Worm (Caenorhabditis elegans) whole organism, L4 larva: Measurements from ENCODE around the gene F23F12.12.

Experiments used
- F10B5.3 ChIP-seq: sonication (generic microtip); optimal IDR thresholded peaks from 2 replicates; lab custom pipeline; 2016; ENCODE audit warnings: mild to moderate bottlenecking, missing genetic modification characterization, missing compliant biosample characterization
- F26F4.8 ChIP-seq: fragments of 200-800 bp; sonication (Bioruptor generic); conservative IDR thresholded peaks from 2 replicates; pipeline ENCODE4 v1.3.6; 2022; ENCODE audit warnings: missing genetic modification characterization, missing compliant biosample characterization
- F37D6.2 ChIP-seq: sonication (generic microtip); optimal IDR thresholded peaks from 2 replicates; lab custom pipeline; 2016; ENCODE audit warnings: mild to moderate bottlenecking, missing genetic modification characterization, missing compliant biosample characterization
- F44E2.7 ChIP-seq: fragments of 200-800 bp; sonication (Bioruptor generic); IDR thresholded peaks from 2 replicates; pipeline ENCODE4 v2.1.2; 2022; ENCODE audit warnings: missing genetic modification characterization, missing compliant biosample characterization
- Y48G9A.11 ChIP-seq: fragments of 200-800 bp; sonication (Bioruptor generic); IDR thresholded peaks from 2 replicates; pipeline ENCODE4 v1.3.6; 2022; ENCODE audit warnings: missing genetic modification reagents, missing genetic modification characterization, missing compliant biosample characterization
- Y5F2A.4 ChIP-seq: fragments of 200-800 bp; sonication (Bioruptor generic); optimal IDR thresholded peaks from 2 replicates; lab custom pipeline; 2018; ENCODE audit warnings: mild to moderate bottlenecking, missing genetic modification characterization, missing compliant biosample characterization
- ZK337.2 ChIP-seq: fragments of 200-800 bp; sonication (Bioruptor generic); IDR thresholded peaks from 2 replicates; pipeline ENCODE4 v1.3.6; 2022; ENCODE audit warnings: missing genetic modification reagents, missing genetic modification characterization, missing compliant biosample characterization
- ZK546.5 ChIP-seq, 2 experiments: sonication (generic microtip); optimal IDR thresholded peaks; 2 replicates each; lab custom pipeline; 2017; ENCODE audit warnings: missing biosample characterization in 2 of 2, missing genetic modification characterization in 2 of 2
- aly-2 ChIP-seq: sonication (generic microtip); optimal IDR thresholded peaks from 2 replicates; lab custom pipeline; 2018; ENCODE audit warnings: missing biosample characterization, missing genetic modification characterization
- arid-1 ChIP-seq: fragments of 200-800 bp; sonication (Bioruptor generic); conservative IDR thresholded peaks from 2 replicates; pipeline ENCODE4 v1.3.6; 2022; ENCODE audit warnings: missing genetic modification reagents, missing genetic modification characterization, missing compliant biosample characterization
- ceh-44 ChIP-seq: fragments of 200-800 bp; sonication (Bioruptor generic); IDR thresholded peaks from 2 replicates; pipeline ENCODE4 v1.3.6; 2022; ENCODE audit warnings: missing genetic modification reagents, missing genetic modification characterization, missing compliant biosample characterization
- ceh-62 ChIP-seq: sonication (generic microtip); optimal IDR thresholded peaks from 2 replicates; lab custom pipeline; 2017; ENCODE audit warnings: missing biosample characterization, missing genetic modification characterization
- cey-2 ChIP-seq: sonication (generic microtip); optimal IDR thresholded peaks from 3 replicates; lab custom pipeline; 2017; ENCODE audit warnings: missing genetic modification characterization, mild to moderate bottlenecking, missing compliant biosample characterization, antibody characterized with exemption, borderline replicate concordance; ENCODE audit not compliant: insufficient read depth
- daf-8 ChIP-seq: fragments of 200-800 bp; sonication (Bioruptor generic); IDR thresholded peaks from 2 replicates; pipeline ENCODE4 v1.3.6; 2022; ENCODE audit warnings: missing genetic modification characterization, missing compliant biosample characterization
- gei-8 ChIP-seq: fragments of 200-800 bp; sonication (Bioruptor generic); optimal IDR thresholded peaks from 2 replicates; lab custom pipeline; 2018; ENCODE audit warnings: mild to moderate bottlenecking, missing genetic modification characterization, missing compliant biosample characterization
- hif-1 ChIP-seq, 2 experiments: sonication (generic microtip); optimal IDR thresholded peaks; 2 replicates each; lab custom pipeline; 2016 to 2017; ENCODE audit warnings: missing compliant biosample characterization in 2 of 2, missing genetic modification characterization in 2 of 2, missing genetic modification reagents in 2 of 2, missing genotype in 2 of 2, mild to moderate bottlenecking in 1 of 2
- lim-7 ChIP-seq: fragments of 200-800 bp; sonication (Bioruptor generic); IDR thresholded peaks from 2 replicates; pipeline ENCODE4 v1.3.6; 2022; ENCODE audit warnings: missing genetic modification characterization, missing compliant biosample characterization
- lin-13 ChIP-seq: fragments of 150-350 bp; optimal IDR thresholded peaks from 2 replicates; lab custom pipeline; 2014; ENCODE audit warnings: missing biosample characterization, missing genetic modification reagents, missing genetic modification characterization
- lin-15B ChIP-seq: fragments of 150-350 bp; sonication (generic microtip); optimal IDR thresholded peaks from 3 replicates; lab custom pipeline; 2014; ENCODE audit warnings: missing biosample characterization, missing genetic modification characterization
- lir-3 ChIP-seq: sonication (generic microtip); optimal IDR thresholded peaks from 2 replicates; lab custom pipeline; 2016; ENCODE audit warnings: mild to moderate bottlenecking, missing genetic modification characterization, missing compliant biosample characterization
- mep-1 ChIP-seq: fragments of 150-350 bp; sonication (generic microtip); optimal IDR thresholded peaks from 3 replicates; lab custom pipeline; 2014; ENCODE audit warnings: missing biosample characterization, missing genetic modification characterization
- nhr-10 ChIP-seq: fragments of 150-350 bp; optimal IDR thresholded peaks from 2 replicates; lab custom pipeline; 2014; ENCODE audit warnings: missing biosample characterization, missing genetic modification characterization
- nhr-102 ChIP-seq: sonication (generic microtip); optimal IDR thresholded peaks from 2 replicates; lab custom pipeline; 2016; ENCODE audit warnings: mild to moderate bottlenecking, missing genetic modification characterization, moderate library complexity, missing compliant biosample characterization
- nhr-111 ChIP-seq: fragments of 200-800 bp; sonication (Bioruptor generic); optimal IDR thresholded peaks from 2 replicates; lab custom pipeline; 2018; ENCODE audit warnings: mild to moderate bottlenecking, missing genetic modification characterization, missing compliant biosample characterization
- nhr-237 ChIP-seq: sonication (generic microtip); optimal IDR thresholded peaks from 2 replicates; lab custom pipeline; 2017; ENCODE audit warnings: missing biosample characterization, missing genetic modification characterization
- nhr-28 ChIP-seq: fragments of 150-350 bp; optimal IDR thresholded peaks from 2 replicates; lab custom pipeline; 2014; ENCODE audit warnings: missing biosample characterization, missing genetic modification characterization
- nhr-6 ChIP-seq: fragments of 150-350 bp; optimal IDR thresholded peaks from 2 replicates; lab custom pipeline; 2014; ENCODE audit warnings: missing biosample characterization, missing genetic modification characterization
- nhr-77 ChIP-seq: fragments of 150-350 bp; optimal IDR thresholded peaks from 2 replicates; lab custom pipeline; 2014; ENCODE audit warnings: missing biosample characterization, missing genetic modification characterization
- pqm-1 ChIP-seq: sonication (generic microtip); optimal IDR thresholded peaks from 2 replicates; lab custom pipeline; 2017; ENCODE audit warnings: missing biosample characterization, missing genetic modification characterization
- rbr-2 ChIP-seq: sonication (generic microtip); optimal IDR thresholded peaks from 2 replicates; lab custom pipeline; 2016; ENCODE audit warnings: missing genotype, missing genetic modification characterization, missing compliant biosample characterization
- saeg-2 ChIP-seq: fragments of 200-800 bp; sonication (Bioruptor generic); IDR thresholded peaks from 2 replicates; pipeline ENCODE4 v1.3.6; 2022; ENCODE audit warnings: missing genetic modification reagents, missing genetic modification characterization, missing compliant biosample characterization
- sdz-12 ChIP-seq: fragments of 200-800 bp; sonication (Bioruptor generic); optimal IDR thresholded peaks from 2 replicates; lab custom pipeline; 2018; ENCODE audit warnings: mild to moderate bottlenecking, missing genetic modification characterization, missing compliant biosample characterization
- snpc-1.2 ChIP-seq: fragments of 200-800 bp; sonication (Bioruptor generic); IDR thresholded peaks from 2 replicates; pipeline ENCODE4 v1.3.6; 2022; ENCODE audit warnings: missing genetic modification reagents, missing genetic modification characterization, missing compliant biosample characterization
- snpc-4 ChIP-seq: fragments of 150-350 bp; optimal IDR thresholded peaks from 2 replicates; lab custom pipeline; 2014; ENCODE audit warnings: missing biosample characterization, missing genetic modification characterization
- spr-3 ChIP-seq: fragments of 200-800 bp; sonication (Bioruptor generic); optimal IDR thresholded peaks from 2 replicates; lab custom pipeline; 2018; ENCODE audit warnings: mild to moderate bottlenecking, missing genetic modification characterization, missing compliant biosample characterization
- zfp-2 ChIP-seq: sonication (generic microtip); optimal IDR thresholded peaks from 2 replicates; lab custom pipeline; 2016; ENCODE audit warnings: mild to moderate bottlenecking, missing genetic modification characterization, missing compliant biosample characterization
- ztf-11 ChIP-seq: fragments of 150-350 bp; optimal IDR thresholded peaks from 2 replicates; lab custom pipeline; 2014; ENCODE audit warnings: missing biosample characterization, missing genetic modification characterization
- ztf-7 ChIP-seq: fragments of 150-350 bp; optimal IDR thresholded peaks from 2 replicates; lab custom pipeline; 2014; ENCODE audit warnings: missing biosample characterization, missing genetic modification characterization

The F23F12.12 gene

ce11 chrIII:6513759-6514158 is 5.8 kb downstream of the F23F12.12 start:
- TF ChIP-seq lim-7 (GFP tag; lab: Robert Waterston, UW) (0 out of 2 replicates have a peak, but pooled peaks have one; percentile 54), F44E2.7 (GFP tag; lab: Robert Waterston, UW) (peak; percentile 61; the same call in 1 of the 2 replicates), F26F4.8 (GFP tag; lab: Robert Waterston, UW) (0 out of 2 replicates have a peak, but pooled peaks have one; percentile 8)

ce11 chrIII:6514673-6515072 is 6.7 kb downstream of the F23F12.12 start, which contains the start of gene acr-5:
Gene acr-5, minus strand, starts transcription at chrIII:6514773.
- TF ChIP-seq zfp-2 (tag; lab: Kevin White, UChicago), result no peak
- no peak for TF ChIP-seq rbr-2
- TF ChIP-seq F44E2.7 (GFP tag; lab: Robert Waterston, UW), result no peak
- TF ChIP-seq daf-8, result no peak
- TF ChIP-seq Y5F2A.4 (GFP tag; lab: Kevin White, UChicago), result no peak
- no peak for TF ChIP-seq gei-8
- no peak for TF ChIP-seq Y48G9A.11
- no peak for TF ChIP-seq nhr-6 (tag; lab: Kevin White, UChicago)
- TF ChIP-seq lir-3 (tag; lab: Kevin White, UChicago), result no peak
- no peak for TF ChIP-seq saeg-2 (GFP tag; lab: Robert Waterston, UW)
- no peak for TF ChIP-seq pqm-1
- TF ChIP-seq aly-2 (tag; lab: Kevin White, UChicago), result no peak
- no peak for TF ChIP-seq snpc-4 (tag; lab: Kevin White, UChicago)
- TF ChIP-seq ceh-44 (GFP tag; lab: Robert Waterston, UW), result no peak
- TF ChIP-seq ZK546.5 (tag; optimal IDR thresholded peaks at IDR 0.05; lab: Kevin White, UChicago), result no peak
- TF ChIP-seq ceh-62 (tag; lab: Kevin White, UChicago), result no peak
- TF ChIP-seq F37D6.2 (tag; lab: Kevin White, UChicago), result no peak
- TF ChIP-seq lin-13 (GFP tag; lab: Kevin White, UChicago), result no peak
- no peak for TF ChIP-seq snpc-1.2 (GFP tag; lab: Robert Waterston, UW)
- TF ChIP-seq arid-1, result no peak

ce11 chrIII:6519949-6520348 is 12.0 kb downstream of the F23F12.12 start, which contains the start of gene C09E7.10:
Gene C09E7.10, minus strand, starts transcription at chrIII:6520049.
- no peak for TF ChIP-seq F10B5.3 (tag; lab: Kevin White, UChicago)
- TF ChIP-seq ZK337.2 (GFP tag; lab: Robert Waterston, UW), result no peak
- no peak for TF ChIP-seq Y5F2A.4 (GFP tag; lab: Kevin White, UChicago)
- no peak for TF ChIP-seq snpc-4 (tag; lab: Kevin White, UChicago)
- TF ChIP-seq ztf-11, result no peak
- no peak for TF ChIP-seq nhr-102 (tag; lab: Kevin White, UChicago)
- no peak for TF ChIP-seq lir-3 (tag; lab: Kevin White, UChicago)

- TF ChIP-seq hif-1 (tag; optimal IDR thresholded peaks at IDR 0.05; lab: Kevin White, UChicago), result no peak
- TF ChIP-seq nhr-111, result no peak
- no peak for TF ChIP-seq lin-15B (tag; lab: Kevin White, UChicago)
- TF ChIP-seq sdz-12 (GFP tag; lab: Kevin White, UChicago), result no peak
- TF ChIP-seq Y48G9A.11, result no peak
- TF ChIP-seq nhr-77 (tag; lab: Kevin White, UChicago), result no peak
- TF ChIP-seq nhr-10, result no peak
- TF ChIP-seq F26F4.8 (GFP tag; lab: Robert Waterston, UW), result no peak
- no peak for TF ChIP-seq mep-1 (tag; lab: Kevin White, UChicago)
- no peak for TF ChIP-seq nhr-237 (tag; lab: Kevin White, UChicago)
- TF ChIP-seq ztf-7, result no peak
- no peak for TF ChIP-seq cey-2 (tag; lab: Kevin White, UChicago)
- no peak for TF ChIP-seq nhr-28 (tag; lab: Kevin White, UChicago)
- no peak for TF ChIP-seq spr-3 (GFP tag; lab: Kevin White, UChicago)
Observed at ce11 chrIII:6525557-6525956, 17.6 kb downstream of the F23F12.12 start, which contains the start of gene oig-1. Gene oig-1, minus strand, starts transcription at chrIII:6525657.
